Worm (Caenorhabditis elegans): Measurements from ENCODE around the gene abu-4.

DNA sequence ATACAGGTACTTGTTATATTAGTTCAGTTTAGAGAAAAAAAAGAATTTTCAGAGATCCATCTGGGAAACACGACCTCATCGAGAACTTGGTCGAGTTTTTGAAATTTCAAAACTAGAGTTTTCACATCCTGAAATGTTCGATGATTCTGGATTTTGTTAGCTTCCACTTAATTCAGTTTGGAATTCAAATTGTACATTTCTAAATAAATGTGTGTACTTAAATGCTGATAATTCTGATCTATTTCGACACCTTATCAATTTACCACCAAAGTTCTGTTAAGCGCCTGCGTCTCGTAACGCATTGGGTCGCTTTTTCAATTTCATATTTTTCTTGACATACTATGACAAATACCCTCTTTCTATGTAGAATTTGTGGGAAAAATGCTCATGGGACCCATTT, 19.9 kb downstream of the abu-4 start, which contains the start of gene nhr-226:
- no peak for TF ChIP-seq nhr-76 (tag; optimal IDR thresholded peaks at IDR 0.05)
- no peak for TF ChIP-seq elt-3 (tag; optimal IDR thresholded peaks at IDR 0.05)
- no peak for TF ChIP-seq lsy-2 (tag; optimal IDR thresholded peaks at IDR 0.05)
- no peak for TF ChIP-seq tbx-8 (GFP tag; optimal IDR thresholded peaks at IDR 0.05)
- no peak for TF ChIP-seq mep-1 (tag; optimal IDR thresholded peaks at IDR 0.05)
- no peak for TF ChIP-seq nhr-28 (tag; optimal IDR thresholded peaks at IDR 0.05)
